Fruit fly (Drosophila melanogaster) Kc167 (cell line): ENCODE results near the gene CG14982.

Source experiments
- Myc ChIP-seq: fragments of >200 bp; optimal IDR thresholded peaks from 2 replicates; lab custom pipeline; 2017; ENCODE audit warnings: missing external identifiers
- h ChIP-seq: fragments of >200 bp; optimal IDR thresholded peaks from 3 replicates; lab custom pipeline; 2018; ENCODE audit warnings: missing external identifiers
- insv ChIP-seq: fragments of >200 bp; optimal IDR thresholded peaks from 3 replicates; lab custom pipeline; 2018; ENCODE audit warnings: missing external identifiers
- psq ChIP-seq: fragments of >200 bp; optimal IDR thresholded peaks from 2 replicates; lab custom pipeline; 2017; ENCODE audit warnings: missing external identifiers
- ttk ChIP-seq: sonication (Bioruptor generic); optimal IDR thresholded peaks from 2 replicates; lab custom pipeline; 2017; ENCODE audit warnings: missing external identifiers

DNA sequence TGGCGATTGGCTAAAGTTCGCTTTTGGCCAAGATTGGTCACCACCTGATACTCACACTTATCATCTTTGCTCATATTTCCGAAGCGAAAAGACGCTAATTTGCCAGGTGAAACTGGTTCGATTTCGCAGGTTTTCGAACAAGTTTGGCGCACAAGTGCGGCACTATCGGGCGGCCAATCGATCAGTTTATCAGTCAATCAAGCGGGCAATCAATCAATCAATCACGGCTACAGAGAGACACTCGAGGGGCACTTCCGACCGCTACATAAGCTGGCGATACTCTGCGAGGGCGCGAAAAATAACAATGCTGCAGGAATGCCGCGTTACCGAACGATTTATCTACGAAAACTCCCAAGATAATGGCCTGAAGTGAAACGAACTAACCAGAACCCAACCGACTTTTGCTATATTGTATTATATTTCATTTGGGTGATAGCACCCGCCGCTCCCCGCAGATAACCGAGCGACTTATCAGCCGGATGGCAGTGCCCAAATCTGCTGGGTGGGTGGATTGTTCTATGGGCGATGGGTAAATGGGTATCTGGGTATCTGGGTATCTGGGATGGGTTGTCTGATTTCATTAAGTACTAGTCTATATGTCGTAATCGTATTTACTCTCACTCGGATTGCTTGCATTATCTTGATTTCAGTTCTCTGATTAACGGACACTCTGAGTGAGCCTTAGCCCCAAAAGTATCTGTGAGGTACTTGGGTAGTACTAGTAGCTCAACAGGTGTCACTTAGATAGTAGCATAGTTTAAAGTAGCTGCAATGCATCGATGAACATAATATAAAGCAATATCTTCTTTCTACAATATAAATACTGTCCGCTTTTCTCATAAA lies 13.3 kb upstream of the CG14982 start:
- no peak for TF ChIP-seq ttk (lab: Kevin White, UChicago)
- TF ChIP-seq h (lab: Kevin White, UChicago) = no peak
- TF ChIP-seq insv = no peak
- TF ChIP-seq psq (lab: Kevin White, UChicago) = no peak
- no peak for TF ChIP-seq Myc (lab: Kevin White, UChicago)
